Fruit fly (Drosophila melanogaster): ENCODE data around the gene jigr1.
A peak's percentile ranks its signal among the peaks of the same experiment; 100 is the strongest.

jigr1 gene

dm6 chr3R:25680528-25680927 lies 42.9 kb downstream of the jigr1 start, which contains the start of the genes CG4743 and Idh3g (continued):
- TF ChIP-seq CG3065 (GFP tag; optimal IDR thresholded peaks at IDR 0.05) = peak; percentile 88
- TF ChIP-seq gsb (GFP tag; IDR thresholded peaks at IDR 0.05) = peak; percentile 85
- TF ChIP-seq CG17385 (GFP tag; optimal IDR thresholded peaks at IDR 0.05) = peak; percentile 96
- peak; percentile 94 for TF ChIP-seq rib (GFP tag; IDR thresholded peaks at IDR 0.05)
- peak; percentile 87 for TF ChIP-seq exex (tag; optimal IDR thresholded peaks at IDR 0.05)
- TF ChIP-seq sqz (GFP tag; optimal IDR thresholded peaks at IDR 0.05) = peak; percentile 94
- no peak for TF ChIP-seq hb (GFP tag; IDR thresholded peaks at IDR 0.05; ENCODE audit: partially characterized antibody)
- no peak for TF ChIP-seq ab (GFP tag; optimal IDR thresholded peaks at IDR 0.05)
- no peak for TF ChIP-seq inv (GFP tag; IDR thresholded peaks at IDR 0.05; ENCODE audit: partially characterized antibody)
- peak; percentile 89 for TF ChIP-seq CG8359 (GFP tag; optimal IDR thresholded peaks at IDR 0.05; ENCODE audit: borderline replicate concordance)
- TF ChIP-seq hbn (GFP tag; IDR thresholded peaks at IDR 0.05; ENCODE audit: partially characterized antibody) = no peak
- TF ChIP-seq HHEX (GFP tag; optimal IDR thresholded peaks at IDR 0.05) = peak; percentile 96
- TF ChIP-seq Dbx (GFP tag; IDR thresholded peaks at IDR 0.05) = peak; percentile 95
- TF ChIP-seq her (GFP tag; optimal IDR thresholded peaks at IDR 0.05) = peak; percentile 54
- no peak for TF ChIP-seq zen2 (GFP tag; IDR thresholded peaks at IDR 0.05; ENCODE audit: partially characterized antibody)
- peak in 1 of 2 experiments; percentile 79 for TF ChIP-seq insv (GFP tag; optimal IDR thresholded peaks at IDR 0.05)
- peak; percentile 97 for TF ChIP-seq az2 (GFP tag; optimal IDR thresholded peaks at IDR 0.05)
- TF ChIP-seq CG8388 (GFP tag; optimal IDR thresholded peaks at IDR 0.05) = peak; percentile 98
- TF ChIP-seq Dfd (GFP tag; optimal IDR thresholded peaks at IDR 0.05) = no peak
- peak; percentile 89 for TF ChIP-seq CG30020 (tag; optimal IDR thresholded peaks at IDR 0.05)
- TF ChIP-seq dati (GFP tag; IDR thresholded peaks at IDR 0.05) = peak; percentile 75
- TF ChIP-seq h (optimal IDR thresholded peaks at IDR 0.05) = no peak
- peak; percentile 72 to 99 for TF ChIP-seq bsh (GFP tag; optimal IDR thresholded peaks at IDR 0.05)
- no peak; the same call in 1 of the 2 replicates for TF ChIP-seq Dip2 (GFP tag; IDR thresholded peaks at IDR 0.05)
- peak; percentile 91 for TF ChIP-seq CG14667 (GFP tag; IDR thresholded peaks at IDR 0.05)
- peak; percentile 79 to 85 for TF ChIP-seq chif (GFP tag; optimal IDR thresholded peaks at IDR 0.05)
- TF ChIP-seq Lhr (GFP tag; optimal IDR thresholded peaks at IDR 0.05) = peak; percentile 92
- TF ChIP-seq unpg (GFP tag; optimal IDR thresholded peaks at IDR 0.05) = peak; percentile 99
- peak; percentile 91 for TF ChIP-seq ase (GFP tag; IDR thresholded peaks at IDR 0.05)
- TF ChIP-seq fu2 (GFP tag; optimal IDR thresholded peaks at IDR 0.05) = peak; percentile 35
- peak; percentile 95 for TF ChIP-seq D19A (tag; optimal IDR thresholded peaks at IDR 0.05)
- TF ChIP-seq CG6654 (GFP tag; optimal IDR thresholded peaks at IDR 0.05) = peak; percentile 80
- peak; percentile 89 for TF ChIP-seq kni (GFP tag; optimal IDR thresholded peaks at IDR 0.05)
- peak; percentile 93 for TF ChIP-seq otp (GFP tag; IDR thresholded peaks at IDR 0.05)
- TF ChIP-seq schlank (tag; optimal IDR thresholded peaks at IDR 0.05) = peak; percentile 81
- TF ChIP-seq ci (GFP tag; IDR thresholded peaks at IDR 0.05) = peak; percentile 98
- peak; percentile 94 for TF ChIP-seq Vsx1 (GFP tag; optimal IDR thresholded peaks at IDR 0.05)
- TF ChIP-seq scrt (GFP tag; optimal IDR thresholded peaks at IDR 0.05) = peak; percentile 93
- TF ChIP-seq ftz-f1 (GFP tag; optimal IDR thresholded peaks at IDR 0.05) = peak; percentile 27
- peak; percentile 97 for TF ChIP-seq CG4424 (GFP tag; optimal IDR thresholded peaks at IDR 0.05)
- peak; percentile 49 for TF ChIP-seq CG15479 (GFP tag; optimal IDR thresholded peaks at IDR 0.05)
- peak; percentile 96 for TF ChIP-seq CG4820 (GFP tag; optimal IDR thresholded peaks at IDR 0.05)
- TF ChIP-seq vfl (GFP tag; optimal IDR thresholded peaks at IDR 0.05) = peak; percentile 86
- peak; percentile 96 for TF ChIP-seq caup (GFP tag; optimal IDR thresholded peaks at IDR 0.05; ENCODE audit: severe bottlenecking)
- TF ChIP-seq Hr78 (GFP tag; optimal IDR thresholded peaks at IDR 0.05) = peak in 1 of 2 experiments; percentile 86
- peak; percentile 98 for TF ChIP-seq stc (GFP tag; IDR thresholded peaks at IDR 0.05)
- TF ChIP-seq CG9932 (GFP tag; IDR thresholded peaks at IDR 0.05) = peak; percentile 94
- peak; percentile 90 for TF ChIP-seq CG12769 (tag; optimal IDR thresholded peaks at IDR 0.05)
- TF ChIP-seq Spps (tag; optimal IDR thresholded peaks at IDR 0.05) = peak; percentile 97
- TF ChIP-seq sisA (GFP tag; IDR thresholded peaks at IDR 0.05) = peak; percentile 91
